Worm (Caenorhabditis elegans): Measurements from ENCODE around the gene F59D12.3.

ce11 chrX:15600512-15601117, 50.2 kb downstream of the F59D12.3 start, which contains the start of gene ent-2:
- TF ChIP-seq madf-5 (GFP tag; IDR thresholded peaks at IDR 0.05) (no peak), mep-1 (tag; optimal IDR thresholded peaks at IDR 0.05) (peak; percentile 68), snpc-4 (tag; optimal IDR thresholded peaks at IDR 0.05) (no peak), nhr-25 (tag; optimal IDR thresholded peaks at IDR 0.05; ENCODE audit: borderline replicate concordance, insufficient read depth) (no peak), lin-15B (tag; optimal IDR thresholded peaks at IDR 0.05) (no peak), ceh-20 (GFP tag; IDR thresholded peaks at IDR 0.05) (no peak), jun-1 (tag; optimal IDR thresholded peaks at IDR 0.05) (no peak), nhr-76 (tag; optimal IDR thresholded peaks at IDR 0.05) (no peak), nhr-6 (tag; optimal IDR thresholded peaks at IDR 0.05) (peak; percentile 64), cey-2 (tag; optimal IDR thresholded peaks at IDR 0.05; ENCODE audit: borderline replicate concordance, insufficient read depth) (no peak), daf-19 (GFP tag; conservative IDR thresholded peaks at IDR 0.05) (no peak), zag-1 (tag; optimal IDR thresholded peaks at IDR 0.05) (no peak)
